Worm (Caenorhabditis elegans) whole organism, L1 larva: Measurements from ENCODE around the gene ccar-1.

ENCODE experiments used
- aly-2 ChIP-seq: fragments of 150-350 bp; optimal IDR thresholded peaks from 2 replicates; lab custom pipeline; 2014; ENCODE audit warnings: missing biosample characterization, missing genetic modification characterization
- ama-1 ChIP-seq: fragments of 150-350 bp; optimal IDR thresholded peaks from 2 replicates; lab custom pipeline; 2014
- ceh-8 ChIP-seq: fragments of 200-800 bp; sonication (Bioruptor generic); optimal IDR thresholded peaks from 2 replicates; lab custom pipeline; 2018; ENCODE audit warnings: mild to moderate bottlenecking, missing genetic modification characterization, moderate library complexity, missing compliant biosample characterization
- ceh-82 ChIP-seq, 3 experiments: fragments of 150-350 bp in 1 of 3; sonication (generic microtip) in 2 of 3; optimal IDR thresholded peaks; 2 replicates each; lab custom pipeline; 2014 to 2017; ENCODE audit warnings: missing biosample characterization in 3 of 3, missing genetic modification characterization in 3 of 3
- ceh-88 ChIP-seq: fragments of 200-800 bp; sonication (Bioruptor generic); IDR thresholded peaks from 2 replicates; pipeline ENCODE4 v1.3.6; 2022; ENCODE audit warnings: missing genetic modification characterization, missing compliant biosample characterization
- dpl-1 ChIP-seq, 3 experiments: fragments of 150-350 bp in 2 of 3; sonication (generic microtip) in 1 of 3; optimal IDR thresholded peaks; 2 replicates each; lab custom pipeline; 2014 to 2017; ENCODE audit warnings: missing biosample characterization in 3 of 3, missing genetic modification characterization in 3 of 3, missing genetic modification reagents in 3 of 3
- dsc-1 ChIP-seq: sonication (generic microtip); optimal IDR thresholded peaks from 2 replicates; lab custom pipeline; 2016; ENCODE audit warnings: mild to moderate bottlenecking, missing genetic modification characterization, missing compliant biosample characterization
- efl-1 ChIP-seq, 4 experiments: fragments of 150-350 bp; optimal IDR thresholded peaks in 3 of 4; peaks in 1 of 4; 1 replicate in 1 of 4; 2 replicates in 3 of 4; lab custom pipeline; 2014; ENCODE audit warnings: missing biosample characterization in 2 of 4, missing genetic modification characterization in 2 of 4, missing genetic modification reagents in 2 of 4
- ets-5 ChIP-seq: fragments of 200-800 bp; sonication (Bioruptor generic); IDR thresholded peaks from 2 replicates; pipeline ENCODE4 v1.3.6; 2022; ENCODE audit warnings: missing genetic modification characterization, missing compliant biosample characterization
- fkh-10 ChIP-seq: sonication (generic microtip); optimal IDR thresholded peaks from 2 replicates; lab custom pipeline; 2017; ENCODE audit warnings: missing biosample characterization, missing genetic modification reagents, missing genetic modification characterization
- fkh-8 ChIP-seq: sonication (generic microtip); optimal IDR thresholded peaks from 2 replicates; lab custom pipeline; 2016; ENCODE audit warnings: mild to moderate bottlenecking, missing genetic modification characterization, missing compliant biosample characterization
- hpl-2 ChIP-seq: fragments of 150-350 bp; optimal IDR thresholded peaks from 2 replicates; lab custom pipeline; 2014; ENCODE audit warnings: missing biosample characterization, missing genetic modification reagents, missing genetic modification characterization
- lin-13 ChIP-seq: fragments of 150-350 bp; optimal IDR thresholded peaks from 2 replicates; lab custom pipeline; 2014; ENCODE audit warnings: missing biosample characterization, missing genetic modification reagents, missing genetic modification characterization
- lin-35 ChIP-seq, 2 experiments: fragments of 150-350 bp; optimal IDR thresholded peaks; 2 replicates each; lab custom pipeline; 2014; ENCODE audit warnings: missing biosample characterization in 2 of 2, missing genetic modification characterization in 2 of 2, missing genetic modification reagents in 2 of 2
- mab-9 ChIP-seq: fragments of 200-800 bp; sonication (Bioruptor generic); IDR thresholded peaks from 2 replicates; pipeline ENCODE4 v1.3.6; 2022; ENCODE audit warnings: missing genetic modification reagents, missing genetic modification characterization, missing compliant biosample characterization
- mef-2 ChIP-seq: fragments of 150-350 bp; optimal IDR thresholded peaks from 2 replicates; lab custom pipeline; 2014; ENCODE audit warnings: missing biosample characterization, missing genetic modification characterization
- mep-1 ChIP-seq: fragments of 150-350 bp; optimal IDR thresholded peaks from 2 replicates; lab custom pipeline; 2014; ENCODE audit warnings: missing biosample characterization, missing genetic modification characterization
- nhr-47 ChIP-seq: sonication (generic microtip); optimal IDR thresholded peaks from 2 replicates; lab custom pipeline; 2016; ENCODE audit warnings: mild to moderate bottlenecking, missing genetic modification characterization, moderate library complexity, missing compliant biosample characterization
- nhr-76 ChIP-seq: sonication (generic microtip); optimal IDR thresholded peaks from 2 replicates; lab custom pipeline; 2017; ENCODE audit warnings: missing biosample characterization, missing genetic modification characterization
- nhr-84 ChIP-seq: sonication (generic microtip); optimal IDR thresholded peaks from 2 replicates; lab custom pipeline; 2017; ENCODE audit warnings: missing biosample characterization, missing genetic modification characterization
- pqm-1 ChIP-seq: sonication (generic microtip); optimal IDR thresholded peaks from 3 replicates; lab custom pipeline; 2017; ENCODE audit warnings: missing biosample characterization, missing genetic modification characterization
- rnt-1 ChIP-seq: sonication (generic microtip); optimal IDR thresholded peaks from 2 replicates; lab custom pipeline; 2016; ENCODE audit warnings: mild to moderate bottlenecking, missing genetic modification characterization, moderate library complexity, missing compliant biosample characterization
- skn-1 ChIP-seq: fragments of 150-350 bp; optimal IDR thresholded peaks from 2 replicates; lab custom pipeline; 2014; ENCODE audit warnings: missing biosample characterization, missing genetic modification characterization
- snu-23 ChIP-seq: sonication (generic microtip); optimal IDR thresholded peaks from 2 replicates; lab custom pipeline; 2016; ENCODE audit warnings: missing genetic modification characterization, missing compliant biosample characterization
- sox-4 ChIP-seq: sonication (generic microtip); optimal IDR thresholded peaks from 2 replicates; lab custom pipeline; 2016; ENCODE audit warnings: missing genetic modification characterization, missing compliant biosample characterization
- sptf-1 ChIP-seq: fragments of 150-350 bp; optimal IDR thresholded peaks from 2 replicates; lab custom pipeline; 2014; ENCODE audit warnings: missing biosample characterization, missing genetic modification characterization
- tlp-1 ChIP-seq: fragments of 150-350 bp; optimal IDR thresholded peaks from 2 replicates; lab custom pipeline; 2014; ENCODE audit warnings: missing biosample characterization, missing genetic modification characterization
- unc-86 ChIP-seq: sonication (generic microtip); optimal IDR thresholded peaks from 2 replicates; lab custom pipeline; 2016; ENCODE audit warnings: missing genetic modification characterization, missing compliant biosample characterization
- unc-98 ChIP-seq: fragments of 200-800 bp; sonication (Bioruptor generic); IDR thresholded peaks from 2 replicates; pipeline ENCODE4 v1.3.6; 2022; ENCODE audit warnings: missing genetic modification characterization, missing compliant biosample characterization
- vab-15 ChIP-seq: sonication (generic microtip); optimal IDR thresholded peaks from 2 replicates; lab custom pipeline; 2017; ENCODE audit warnings: missing genotype, mild to moderate bottlenecking, missing genetic modification characterization, missing compliant biosample characterization
- zag-1 ChIP-seq: fragments of 150-350 bp; optimal IDR thresholded peaks from 2 replicates; lab custom pipeline; 2014; ENCODE audit warnings: missing biosample characterization, missing genetic modification characterization
- zip-4 ChIP-seq: fragments of 200-800 bp; sonication (Bioruptor generic); optimal IDR thresholded peaks from 2 replicates; lab custom pipeline; 2018; ENCODE audit warnings: mild to moderate bottlenecking, missing genetic modification characterization, moderate library complexity, missing compliant biosample characterization
- ztf-11 ChIP-seq, 2 experiments: sonication (generic microtip); optimal IDR thresholded peaks; 2 replicates each; lab custom pipeline; 2016 to 2017; ENCODE audit warnings: missing genetic modification characterization in 2 of 2, missing biosample characterization in 1 of 2, missing compliant biosample characterization in 1 of 2

The ccar-1 gene

ce11 chrIV:14113621-14114020 is 42.3 kb downstream of the ccar-1 start:
- TF ChIP-seq dpl-1 (GFP tag; optimal IDR thresholded peaks at IDR 0.05; lab: Kevin White, UChicago) = peak in 1 of 3 experiments; percentile 33
- TF ChIP-seq zip-4 = no peak
- TF ChIP-seq efl-1 (optimal IDR thresholded peaks at IDR 0.05; lab: Kevin White, UChicago) = peak; percentile 10 to 69
- TF ChIP-seq efl-1 (GFP tag; optimal IDR thresholded peaks at IDR 0.05 in 1 of 2; lab: Kevin White, UChicago) = peak in 1 of 2 experiments; percentile 55

- TF ChIP-seq pqm-1 (tag; lab: Kevin White, UChicago) (no peak), nhr-76 (no peak), ztf-11 (tag; optimal IDR thresholded peaks at IDR 0.05; lab: Kevin White, UChicago) (no peak), lin-35 (GFP tag; optimal IDR thresholded peaks at IDR 0.05; lab: Kevin White, UChicago) (no peak), hpl-2 (GFP tag; lab: Kevin White, UChicago) (no peak), dsc-1 (tag; lab: Kevin White, UChicago) (no peak), fkh-8 (tag; lab: Kevin White, UChicago) (no peak), unc-86 (no peak), skn-1 (no peak), sptf-1 (tag; lab: Kevin White, UChicago) (no peak), fkh-10 (GFP tag; lab: Kevin White, UChicago) (no peak)
Measured at ce11 chrIV:14114357-14114756, 43.0 kb downstream of the ccar-1 start.

ce11 chrIV:14115045-14115444 is 43.7 kb downstream of the ccar-1 start:
- TF ChIP-seq tlp-1 (tag; lab: Kevin White, UChicago) (no peak), aly-2 (no peak), nhr-47 (tag; lab: Kevin White, UChicago) (no peak), ama-1 (no peak), mab-9 (GFP tag; lab: Robert Waterston, UW) (no peak), mef-2 (no peak), nhr-84 (tag; lab: Kevin White, UChicago) (no peak), rnt-1 (no peak), snu-23 (no peak), vab-15 (tag; lab: Kevin White, UChicago) (no peak), sox-4 (tag; lab: Kevin White, UChicago) (no peak), ztf-11 (tag; optimal IDR thresholded peaks at IDR 0.05; lab: Kevin White, UChicago) (no peak), ceh-88 (GFP tag; lab: Robert Waterston, UW) (no peak), unc-98 (GFP tag; lab: Robert Waterston, UW) (no peak), mep-1 (tag; lab: Kevin White, UChicago) (no peak)

ce11 chrIV:14115556-14115955 is 44.2 kb downstream of the ccar-1 start:
- TF ChIP-seq skn-1 = no peak
- no peak for TF ChIP-seq zag-1 (tag; lab: Kevin White, UChicago)
- no peak for TF ChIP-seq ztf-11 (tag; optimal IDR thresholded peaks at IDR 0.05; lab: Kevin White, UChicago)
- no peak for TF ChIP-seq ets-5
- no peak for TF ChIP-seq dpl-1 (GFP tag; optimal IDR thresholded peaks at IDR 0.05; lab: Kevin White, UChicago)
- no peak for TF ChIP-seq ceh-82 (tag; optimal IDR thresholded peaks at IDR 0.05; lab: Kevin White, UChicago)

- TF ChIP-seq lin-13 (GFP tag; lab: Kevin White, UChicago) = no peak
- no peak for TF ChIP-seq snu-23
- peak in 2 of 3 experiments; percentile 11 to 25 for TF ChIP-seq dpl-1 (GFP tag; optimal IDR thresholded peaks at IDR 0.05; lab: Kevin White, UChicago)
- TF ChIP-seq efl-1 (optimal IDR thresholded peaks at IDR 0.05; lab: Kevin White, UChicago) = peak in 1 of 2 experiments; percentile 17
- TF ChIP-seq efl-1 (GFP tag; optimal IDR thresholded peaks at IDR 0.05 in 1 of 2; lab: Kevin White, UChicago) = peak; percentile 53 to 91
- TF ChIP-seq, all 84 proteins: peak for 2
Measured at ce11 chrIV:14119327-14119726, 48.0 kb downstream of the ccar-1 start.

ce11 chrIV:14123956-14124355 is 52.6 kb downstream of the ccar-1 start, which contains the start of gene nkcc-1:
Gene nkcc-1, minus strand, starts transcription at chrIV:14124056.
- TF ChIP-seq efl-1 (optimal IDR thresholded peaks at IDR 0.05; lab: Kevin White, UChicago) = no peak
- TF ChIP-seq efl-1 (GFP tag; optimal IDR thresholded peaks at IDR 0.05 in 1 of 2; lab: Kevin White, UChicago) = peak in 1 of 2 experiments; percentile 41
- TF ChIP-seq ceh-8 (GFP tag; lab: Kevin White, UChicago) = no peak
